Worm (Caenorhabditis elegans) whole organism, L4 larva: ENCODE data around the gene F59A7.11.

Source experiments
- Y48G9A.11 ChIP-seq: fragments of 200-800 bp; sonication (Bioruptor generic); IDR thresholded peaks from 2 replicates; pipeline ENCODE4 v1.3.6; 2022; ENCODE audit warnings: missing genetic modification reagents, missing genetic modification characterization, missing compliant biosample characterization
- egl-27 ChIP-seq: sonication (generic microtip); optimal IDR thresholded peaks from 3 replicates; lab custom pipeline; 2017; ENCODE audit warnings: missing biosample characterization, missing genetic modification reagents, missing genetic modification characterization
- egl-43 ChIP-seq: fragments of 200-800 bp; sonication (Bioruptor generic); IDR thresholded peaks from 2 replicates; pipeline ENCODE4 v1.3.6; 2022; ENCODE audit warnings: missing genetic modification reagents, missing genetic modification characterization, missing compliant biosample characterization
- fkh-10 ChIP-seq: fragments of 150-350 bp; optimal IDR thresholded peaks from 2 replicates; lab custom pipeline; 2014; ENCODE audit warnings: missing biosample characterization, missing genetic modification reagents, missing genetic modification characterization
- lsy-2 ChIP-seq, 2 experiments: fragments of 150-350 bp in 1 of 2; sonication (generic microtip) in 1 of 2; optimal IDR thresholded peaks; 2 replicates each; lab custom pipeline; 2014 to 2017; ENCODE audit warnings: missing biosample characterization in 2 of 2, missing genetic modification characterization in 2 of 2
- mdl-1 ChIP-seq, 2 experiments: fragments of 150-350 bp in 1 of 2; sonication (generic microtip) in 1 of 2; optimal IDR thresholded peaks; 2 replicates each; lab custom pipeline; 2014 to 2017; ENCODE audit warnings: missing biosample characterization in 2 of 2, missing genetic modification characterization in 2 of 2
- nhr-10 ChIP-seq: fragments of 150-350 bp; optimal IDR thresholded peaks from 2 replicates; lab custom pipeline; 2014; ENCODE audit warnings: missing biosample characterization, missing genetic modification characterization
- nhr-28 ChIP-seq: fragments of 150-350 bp; optimal IDR thresholded peaks from 2 replicates; lab custom pipeline; 2014; ENCODE audit warnings: missing biosample characterization, missing genetic modification characterization
- snpc-4 ChIP-seq: fragments of 150-350 bp; optimal IDR thresholded peaks from 2 replicates; lab custom pipeline; 2014; ENCODE audit warnings: missing biosample characterization, missing genetic modification characterization

DNA sequence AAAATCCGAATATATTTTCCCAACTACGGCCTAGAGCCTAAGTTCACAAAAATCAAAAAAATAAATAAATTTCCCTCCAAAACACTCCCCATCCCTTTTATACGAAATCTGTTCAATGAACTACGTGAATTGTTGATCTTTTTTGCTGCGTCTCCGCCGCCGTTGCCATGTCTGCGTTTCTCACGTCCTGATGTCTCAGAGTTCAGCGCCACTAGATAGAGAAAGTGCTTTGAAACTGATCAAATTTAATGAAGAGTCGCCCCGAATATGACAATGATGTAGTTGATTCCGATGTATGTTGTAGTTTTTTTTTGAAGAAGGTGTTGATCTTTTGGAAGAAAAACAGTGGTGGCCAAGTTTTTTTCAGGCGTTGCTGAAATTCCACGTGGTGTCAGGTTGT lies 40.5 kb upstream of the F59A7.11 start:
- TF ChIP-seq mdl-1 (tag; optimal IDR thresholded peaks at IDR 0.05; lab: Kevin White, UChicago) = no peak
- TF ChIP-seq Y48G9A.11 (GFP tag; lab: Robert Waterston, UW) = no peak
- no peak for TF ChIP-seq snpc-4 (tag; lab: Kevin White, UChicago)
- no peak for TF ChIP-seq egl-43 (GFP tag; lab: Robert Waterston, UW)
- no peak for TF ChIP-seq fkh-10 (GFP tag; lab: Kevin White, UChicago)
- TF ChIP-seq nhr-28 = peak; percentile 72
- TF ChIP-seq egl-27 (tag; lab: Kevin White, UChicago) = no peak
- TF ChIP-seq nhr-10 = no peak
- no peak for TF ChIP-seq lsy-2 (tag; optimal IDR thresholded peaks at IDR 0.05; lab: Kevin White, UChicago)
